Worm (Caenorhabditis elegans) whole organism, dauer: ENCODE measurements around the gene B0035.15.
"Not testable (repeated sequence)": the region's sequence is repeated elsewhere in the genome, so short reads cannot be mapped to it uniquely, and the experiment has no call there.

Experiments used
- unc-62 ChIP-seq: sonication (generic microtip); optimal IDR thresholded peaks from 2 replicates; lab custom pipeline; 2017; ENCODE audit warnings: missing biosample characterization, missing genetic modification reagents, missing genetic modification characterization

B0035.15 gene

DNA sequence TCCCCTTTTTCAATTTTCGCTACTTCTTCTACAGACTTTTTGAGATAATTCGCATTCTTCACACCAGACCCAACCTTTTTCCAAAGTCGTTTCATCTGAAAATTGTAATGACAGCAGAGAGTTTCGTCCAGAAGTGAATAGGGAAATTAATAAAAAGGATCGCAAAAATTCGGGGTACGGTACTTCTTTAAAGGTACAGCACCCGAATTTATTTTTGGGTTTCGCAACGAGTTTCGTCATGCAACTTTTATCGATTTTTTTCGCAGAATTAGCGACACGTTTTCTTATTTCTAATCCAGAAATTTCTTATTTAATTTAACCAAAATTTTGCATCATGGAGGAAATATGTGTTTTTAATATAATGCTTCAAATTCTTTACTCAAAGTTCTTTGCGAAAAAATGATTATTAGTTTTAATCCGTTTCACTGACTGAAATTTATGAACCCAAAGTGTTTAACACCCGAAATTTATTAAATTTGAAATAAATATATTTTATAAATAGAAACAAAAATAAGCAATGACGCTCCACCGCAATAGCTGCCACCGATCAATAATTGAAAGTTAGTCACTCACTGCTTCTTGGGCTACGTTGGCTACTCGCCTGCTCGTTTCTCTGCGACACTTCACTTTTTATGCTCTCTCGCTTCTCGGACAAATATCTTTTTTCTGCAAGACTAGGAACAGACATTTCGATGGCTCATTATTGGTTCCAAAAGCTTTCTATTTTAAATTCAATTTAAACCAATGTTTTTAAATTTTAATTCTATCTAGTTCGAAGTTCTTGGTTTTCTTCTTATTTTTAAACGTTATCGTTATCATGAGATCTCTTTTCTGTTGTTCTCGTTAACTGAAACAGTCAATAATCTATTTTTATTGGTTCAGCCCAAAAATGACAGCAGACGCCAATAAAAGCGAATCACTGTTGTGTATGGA, at the start of gene B0035.15, which contains the start of gene dnj-1:
TSS of gene B0035.15 (minus strand) at position 99 of the 933 bp plus-strand sequence.
TSS of gene dnj-1 (plus strand) at position 883 of the 933 bp plus-strand sequence.
- TF ChIP-seq unc-62 (GFP tag; lab: Kevin White, UChicago), result no peak

DNA sequence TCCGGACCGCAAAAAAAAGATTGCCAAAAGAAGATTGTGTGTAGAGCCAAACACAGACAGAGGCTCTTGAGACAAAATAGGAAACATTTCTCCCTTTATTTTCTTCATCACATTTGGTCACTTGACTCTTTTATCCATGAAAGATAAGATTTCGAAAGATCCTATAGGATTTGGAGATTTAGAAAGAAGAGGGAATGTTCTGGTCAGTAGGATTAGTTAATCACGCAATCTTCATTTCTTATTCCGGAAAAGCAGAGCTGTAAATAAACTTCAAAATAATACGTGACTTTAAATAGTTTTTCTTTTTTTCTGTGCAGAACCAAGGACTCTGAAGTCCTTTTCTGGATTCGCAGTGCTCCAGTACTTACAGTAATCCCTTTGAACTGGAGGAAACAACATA, 49.2 kb upstream of the B0035.15 start:
- TF ChIP-seq unc-62 (GFP tag; lab: Kevin White, UChicago), result no peak

ce11 chrIV:11344288-11344687, 46.2 kb upstream of the B0035.15 start:
- TF ChIP-seq unc-62 (GFP tag; lab: Kevin White, UChicago), result no peak

DNA sequence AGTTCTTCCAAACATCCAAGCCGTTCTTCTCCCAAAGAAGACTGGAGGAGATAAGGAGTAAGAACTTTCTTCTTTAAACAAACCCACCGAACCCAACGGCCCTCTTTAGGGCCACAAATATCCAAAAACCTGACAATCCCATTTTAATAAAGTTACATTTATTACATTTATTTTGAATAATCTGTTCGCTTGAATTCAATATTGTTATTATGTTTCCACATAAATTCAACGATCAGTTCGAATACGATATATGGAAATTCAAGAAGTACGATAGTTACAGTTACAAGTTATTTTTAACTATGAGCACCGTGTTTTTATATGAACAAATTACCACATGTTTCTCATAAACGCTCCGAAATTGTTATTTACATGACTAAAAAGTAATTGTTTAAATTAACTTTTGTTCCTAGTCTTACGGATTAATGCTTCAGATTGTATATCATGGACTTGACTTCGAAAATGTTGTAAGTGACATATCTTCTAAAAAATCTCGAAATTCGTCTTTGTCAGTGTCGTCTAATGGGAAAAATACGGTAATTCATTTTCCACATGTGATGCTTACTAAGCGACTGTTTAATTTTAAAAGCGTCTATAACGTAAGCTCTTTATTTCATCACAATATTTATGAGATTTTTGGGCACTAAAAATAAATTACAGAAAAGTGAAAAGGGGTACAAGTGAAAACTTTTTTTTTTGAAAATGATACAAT, 42.8 kb upstream of the B0035.15 start:
- TF ChIP-seq unc-62 (GFP tag; lab: Kevin White, UChicago), result no peak

- TF ChIP-seq unc-62 (GFP tag; lab: Kevin White, UChicago), result no peak
Measured at ce11 chrIV:11337021-11337420, 39.0 kb upstream of the B0035.15 start, which contains the start of gene F54E12.2. TSS of gene F54E12.2 (minus strand) at chrIV:11337184.

DNA sequence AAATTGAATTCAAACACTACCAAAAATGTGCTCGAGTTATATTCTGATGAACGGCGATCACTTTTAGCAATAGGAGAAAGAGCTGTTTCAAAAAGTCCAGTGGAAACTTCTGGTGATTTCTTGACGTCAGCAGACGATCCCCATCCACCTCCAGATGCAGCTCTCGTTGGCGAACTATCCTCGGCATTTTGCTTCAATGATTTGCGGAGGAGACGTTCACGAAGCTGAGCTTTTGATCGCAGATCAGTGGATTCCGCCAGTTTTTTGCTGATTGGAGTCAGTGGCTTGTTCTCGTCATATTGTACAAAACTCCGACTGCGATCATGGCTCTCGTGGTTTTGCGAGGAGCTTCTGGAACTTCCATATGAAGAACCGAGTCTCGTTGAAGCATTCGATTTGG, 38.1 kb upstream of the B0035.15 start:
- no peak for TF ChIP-seq unc-62 (GFP tag; lab: Kevin White, UChicago)

ce11 chrIV:11332751-11333150, 34.7 kb upstream of the B0035.15 start, which contains the start of gene sart-3:
TSS of gene sart-3 (minus strand) at chrIV:11332969.
- TF ChIP-seq unc-62 (GFP tag; lab: Kevin White, UChicago), result no peak

DNA sequence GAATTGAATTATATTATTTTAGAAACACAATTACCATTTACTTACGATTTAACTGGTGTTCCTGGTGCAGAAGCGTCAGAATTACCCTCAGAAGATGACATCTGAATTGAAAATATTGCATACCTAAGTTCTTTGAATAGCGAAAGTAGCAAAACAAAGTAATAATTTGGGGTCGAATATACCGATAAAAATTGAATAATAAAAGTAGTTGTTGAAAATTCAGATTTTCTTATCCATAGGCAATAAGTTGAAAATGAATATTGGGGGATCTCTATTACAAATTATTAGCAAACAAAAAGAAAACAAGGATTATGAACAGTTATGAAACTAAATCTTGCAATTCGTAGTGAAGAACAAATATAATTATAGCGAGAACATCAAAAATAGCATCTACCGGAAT, 31.2 kb upstream of the B0035.15 start, which contains the start of gene leo-1:
TSS of gene leo-1 (minus strand) at position 101 of the 400 bp plus-strand sequence.
- TF ChIP-seq unc-62 (GFP tag; lab: Kevin White, UChicago), result no peak

DNA sequence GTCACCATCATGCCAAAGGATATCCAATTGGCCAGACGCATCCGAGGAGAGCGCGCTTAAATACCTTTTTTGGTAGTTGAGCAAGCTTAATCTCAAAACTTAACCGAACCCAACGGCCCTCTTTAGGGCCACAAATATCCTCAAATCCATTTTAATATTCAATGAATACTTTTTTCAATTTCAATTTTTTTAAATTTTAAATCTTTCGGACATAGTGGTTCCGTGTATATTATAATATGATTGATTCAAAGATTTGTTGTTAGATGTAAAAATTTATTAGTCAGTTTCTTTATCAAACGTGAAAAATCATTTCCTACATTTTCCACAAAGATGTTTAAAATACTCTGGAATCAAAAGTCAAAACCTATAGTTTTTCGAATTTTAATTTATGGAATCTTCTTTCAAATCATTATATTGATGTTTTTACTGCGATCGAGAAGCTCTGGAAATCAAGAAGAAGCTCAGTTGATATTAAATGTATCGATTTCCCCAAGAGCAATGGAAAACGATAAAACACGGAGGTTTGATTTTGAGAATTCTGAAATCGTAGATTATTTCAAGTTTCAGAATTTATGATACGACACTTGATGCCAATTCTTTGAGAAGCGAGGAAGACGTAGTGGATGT, 29.0 kb upstream of the B0035.15 start, which contains the start of gene B0035.21:
TSS of gene B0035.21 (plus strand) at position 322 of the 627 bp plus-strand sequence.
- TF ChIP-seq unc-62 (GFP tag; lab: Kevin White, UChicago), result no peak

ce11 chrIV:11324741-11325140, 26.7 kb upstream of the B0035.15 start, which contains the start of gene his-48:
TSS of gene his-48 (plus strand) at chrIV:11324745.
- TF ChIP-seq unc-62 (GFP tag; lab: Kevin White, UChicago), result not testable (repeated sequence)

DNA sequence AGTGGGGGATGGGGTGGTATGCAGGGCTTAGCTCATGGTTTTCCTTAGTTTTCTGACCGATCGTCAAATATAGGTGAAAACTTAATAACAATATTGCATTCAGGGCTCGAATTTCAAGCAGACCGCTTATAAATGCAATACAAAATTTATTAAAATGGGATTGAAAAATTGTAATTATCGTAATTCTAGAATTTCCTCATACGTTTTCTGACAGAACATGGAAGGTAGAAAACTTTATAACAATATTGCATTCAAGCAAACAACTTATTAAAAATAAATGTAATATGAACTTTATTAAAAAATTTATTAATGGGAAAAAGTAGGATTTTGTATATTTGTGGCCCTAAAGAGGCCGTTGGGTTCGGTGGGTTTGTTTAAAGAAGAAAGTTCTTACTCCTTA, 25.6 kb upstream of the B0035.15 start:
- no peak for TF ChIP-seq unc-62 (GFP tag; lab: Kevin White, UChicago)

DNA sequence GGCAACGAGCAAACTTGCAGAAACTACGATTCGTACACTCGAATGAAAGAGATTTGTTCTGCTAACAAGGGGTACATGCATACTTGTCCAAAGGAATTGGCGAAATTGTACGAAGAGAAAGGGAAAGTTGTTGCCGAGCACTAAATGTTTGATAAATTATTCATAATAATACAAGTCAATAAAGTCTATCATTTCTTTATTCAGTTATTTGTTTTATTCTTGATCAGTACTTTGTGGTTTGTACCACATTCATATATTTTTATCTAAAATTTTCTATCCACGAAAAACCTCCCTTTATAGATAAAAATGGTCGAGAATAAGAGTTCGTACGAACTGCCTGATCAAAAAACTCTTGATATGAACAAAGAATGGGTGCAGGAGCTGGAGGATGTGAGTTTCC, 22.4 kb upstream of the B0035.15 start, which contains the start of gene edg-1:
TSS of gene edg-1 (plus strand) at position 301 of the 400 bp plus-strand sequence.
- TF ChIP-seq unc-62 (GFP tag; lab: Kevin White, UChicago), result no peak

ce11 chrIV:11319884-11320362, 21.9 kb upstream of the B0035.15 start, which contains the start of gene B0035.18:
TSS of gene B0035.18 (plus strand) at chrIV:11320312.
- no peak for TF ChIP-seq unc-62 (GFP tag; lab: Kevin White, UChicago)

DNA sequence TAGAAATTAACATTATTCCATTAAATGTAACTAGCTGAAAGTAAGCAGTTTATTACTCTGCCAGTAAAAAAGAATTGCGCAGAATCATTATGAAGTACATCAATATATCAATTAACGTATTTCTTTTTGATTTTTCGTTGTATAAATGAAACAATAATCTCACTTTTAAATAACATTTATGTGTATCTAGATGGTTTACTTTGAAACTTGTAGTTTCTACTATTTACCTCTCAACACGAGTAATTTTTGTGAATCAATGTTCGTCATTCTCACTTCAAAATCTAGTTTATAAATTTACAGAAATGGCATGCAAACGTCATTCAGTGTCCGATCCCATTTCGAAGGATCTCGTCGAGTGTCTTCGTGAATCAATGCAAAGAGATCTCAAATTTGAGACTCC, 19.1 kb upstream of the B0035.15 start, which contains the start of gene gspd-1:
TSS of gene gspd-1 (plus strand) at position 301 of the 400 bp plus-strand sequence.
- no peak for TF ChIP-seq unc-62 (GFP tag; lab: Kevin White, UChicago)

DNA sequence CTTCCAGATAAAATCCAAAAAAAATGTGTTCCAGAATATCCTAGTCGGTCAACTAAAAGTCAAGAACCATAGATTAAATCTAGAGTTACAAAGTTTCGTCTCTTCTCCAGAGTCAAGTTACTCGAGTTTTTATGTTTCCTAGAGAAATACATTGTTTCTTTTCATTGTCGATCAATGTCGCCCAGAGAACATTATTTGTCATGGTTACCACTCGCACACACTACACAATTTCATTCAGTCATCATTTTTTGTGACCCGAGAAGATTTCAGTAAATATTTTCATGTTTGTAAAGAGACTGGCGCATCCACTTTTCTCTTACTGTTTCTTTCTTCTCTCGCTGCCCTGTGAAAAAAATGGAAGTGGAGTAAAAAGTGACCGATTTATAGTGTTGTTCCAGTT, 18.6 kb upstream of the B0035.15 start:
- TF ChIP-seq unc-62 (GFP tag; lab: Kevin White, UChicago), result no peak
